Worm (Caenorhabditis elegans) whole organism, late embryonic: Measurements from ENCODE around the gene rpl-36.A.

Experiments
- ama-1 ChIP-seq: fragments of 150-350 bp; optimal IDR thresholded peaks from 2 replicates; lab custom pipeline; 2014
- elt-2 ChIP-seq: sonication (generic microtip); optimal IDR thresholded peaks from 2 replicates; lab custom pipeline; 2016; ENCODE audit warnings: missing genetic modification reagents, missing genetic modification characterization, missing compliant biosample characterization
- fkh-10 ChIP-seq: fragments of 150-350 bp; optimal IDR thresholded peaks from 2 replicates; lab custom pipeline; 2014; ENCODE audit warnings: missing biosample characterization, missing genetic modification reagents, missing genetic modification characterization
- mec-3 ChIP-seq: sonication (generic microtip); optimal IDR thresholded peaks from 2 replicates; lab custom pipeline; 2016; ENCODE audit warnings: borderline replicate concordance, missing genetic modification characterization, missing compliant biosample characterization
- odd-2 ChIP-seq: sonication (generic microtip); optimal IDR thresholded peaks from 2 replicates; lab custom pipeline; 2017; ENCODE audit warnings: antibody characterized with exemption, mild to moderate bottlenecking, missing genetic modification characterization, missing compliant biosample characterization
- pha-2 ChIP-seq: sonication (generic microtip); optimal IDR thresholded peaks from 2 replicates; lab custom pipeline; 2017; ENCODE audit warnings: mild to moderate bottlenecking, missing genetic modification characterization, missing compliant biosample characterization
- pqm-1 ChIP-seq: sonication (generic microtip); optimal IDR thresholded peaks from 2 replicates; lab custom pipeline; 2016; ENCODE audit warnings: missing genetic modification characterization, missing compliant biosample characterization

ce11 chrII:11096233-11096632 is 771 bp downstream of the rpl-36.A start, which contains the start of gene nbs-1:
- TF ChIP-seq fkh-10 (GFP tag; lab: Kevin White, UChicago) (no peak), mec-3 (no peak), ama-1 (lab: Kevin White, UChicago) (no peak), pha-2 (tag; lab: Kevin White, UChicago) (no peak), pqm-1 (tag; lab: Kevin White, UChicago) (no peak), odd-2 (no peak), elt-2 (tag; lab: Kevin White, UChicago) (no peak)
